Fruit fly (Drosophila melanogaster) whole organism, embryonic: ENCODE data around the gene CG7164.

ENCODE experiments used
- Adf1 ChIP-seq: fragments of 200-800 bp; sonication (Bioruptor generic); IDR thresholded peaks from 2 replicates; pipeline ENCODE4 v1.3.6; 2022; ENCODE audit warnings: missing biosample characterization, missing genetic modification characterization
- Asciz ChIP-seq: fragments of 200-800 bp; sonication (Bioruptor generic); optimal IDR thresholded peaks from 2 replicates; lab custom pipeline; 2017; ENCODE audit warnings: missing biosample characterization, mild to moderate bottlenecking, missing genetic modification characterization, missing genetic modification reagents
- BEAF-32 ChIP-seq: fragments of 200-800 bp; sonication (Bioruptor generic); optimal IDR thresholded peaks from 3 replicates; lab custom pipeline; 2017; ENCODE audit warnings: missing biosample characterization, missing genetic modification characterization, mild to moderate bottlenecking, moderate library complexity, missing genetic modification reagents
- Bgb ChIP-seq: fragments of 200-800 bp; sonication (Bioruptor generic); IDR thresholded peaks from 2 replicates; pipeline ENCODE4 v1.3.6; 2022; ENCODE audit warnings: missing biosample characterization, missing genetic modification characterization; ENCODE audit not compliant: partially characterized antibody
- CG10543 ChIP-seq: fragments of 200-800 bp; sonication (Bioruptor generic); optimal IDR thresholded peaks from 3 replicates; lab custom pipeline; 2017; ENCODE audit warnings: missing biosample characterization, mild to moderate bottlenecking, missing genetic modification characterization, moderate library complexity
- CG11398 ChIP-seq: fragments of 200-800 bp; sonication (Bioruptor generic); optimal IDR thresholded peaks from 2 replicates; lab custom pipeline; 2016; ENCODE audit warnings: missing biosample characterization, missing genetic modification characterization
- CG12659 ChIP-seq: fragments of 200-800 bp; sonication (Bioruptor generic); optimal IDR thresholded peaks from 3 replicates; lab custom pipeline; 2017; ENCODE audit warnings: mild to moderate bottlenecking, missing biosample characterization, missing genetic modification reagents, missing genetic modification characterization
- CG12769 ChIP-seq: fragments of 200-800 bp; sonication (Bioruptor generic); optimal IDR thresholded peaks from 2 replicates; lab custom pipeline; 2019; ENCODE audit warnings: missing biosample characterization, mild to moderate bottlenecking, missing genetic modification characterization, moderate library complexity
- CG13624 ChIP-seq: fragments of 200-800 bp; sonication (Bioruptor generic); optimal IDR thresholded peaks from 2 replicates; lab custom pipeline; 2016; ENCODE audit warnings: missing biosample characterization, missing genetic modification characterization
- CG14014 ChIP-seq: fragments of 200-800 bp; sonication (Bioruptor generic); IDR thresholded peaks from 2 replicates; pipeline ENCODE4 v1.3.6; 2022; ENCODE audit warnings: missing biosample characterization, missing genetic modification characterization
- CG14441 ChIP-seq: fragments of 200-800 bp; sonication (Bioruptor generic); IDR thresholded peaks from 2 replicates; pipeline ENCODE4 v1.3.6; 2022; ENCODE audit warnings: missing biosample characterization, missing genetic modification characterization
- CG17186 ChIP-seq: fragments of 200-800 bp; sonication (Bioruptor generic); optimal IDR thresholded peaks from 3 replicates; lab custom pipeline; 2017; ENCODE audit warnings: missing biosample characterization, missing genetic modification reagents, missing genetic modification characterization
- CG18619 ChIP-seq: fragments of 200-800 bp; sonication (Bioruptor generic); optimal IDR thresholded peaks from 3 replicates; lab custom pipeline; 2017; ENCODE audit warnings: missing biosample characterization, mild to moderate bottlenecking, missing genetic modification characterization
- CG31388 ChIP-seq: fragments of 200-800 bp; sonication (Bioruptor generic); optimal IDR thresholded peaks from 2 replicates; lab custom pipeline; 2016; ENCODE audit warnings: missing biosample characterization, missing genetic modification characterization
- CG42726 ChIP-seq: fragments of 200-800 bp; sonication (Bioruptor generic); IDR thresholded peaks from 2 replicates; pipeline ENCODE4 v1.3.6; 2022; ENCODE audit warnings: missing biosample characterization, missing genetic modification characterization; ENCODE audit not compliant: partially characterized antibody
- CG4617 ChIP-seq: fragments of 200-800 bp; sonication (Bioruptor generic); optimal IDR thresholded peaks from 3 replicates; lab custom pipeline; 2016; ENCODE audit warnings: missing biosample characterization, missing genetic modification characterization, borderline replicate concordance
- CG4820 ChIP-seq: fragments of 200-800 bp; sonication (Bioruptor generic); optimal IDR thresholded peaks from 3 replicates; lab custom pipeline; 2016; ENCODE audit warnings: missing biosample characterization, missing genetic modification characterization
- CG6254 ChIP-seq: fragments of 200-800 bp; sonication (Bioruptor generic); optimal IDR thresholded peaks from 3 replicates; lab custom pipeline; 2017; ENCODE audit warnings: mild to moderate bottlenecking, missing biosample characterization, missing genetic modification reagents, missing genetic modification characterization
- CG6272 ChIP-seq: fragments of 200-800 bp; sonication (Bioruptor generic); IDR thresholded peaks from 2 replicates; pipeline ENCODE4 v1.3.6; 2022; ENCODE audit warnings: missing biosample characterization, missing genetic modification characterization
- CG6813 ChIP-seq: fragments of 200-800 bp; sonication (Bioruptor generic); optimal IDR thresholded peaks from 2 replicates; lab custom pipeline; 2017; ENCODE audit warnings: missing biosample characterization, missing genetic modification characterization, mild to moderate bottlenecking, moderate library complexity, missing genetic modification reagents
- CG7372 ChIP-seq: fragments of 200-800 bp; sonication (Bioruptor generic); IDR thresholded peaks from 2 replicates; pipeline ENCODE4 v1.3.6; 2022; ENCODE audit warnings: missing biosample characterization, missing genetic modification characterization
- CG7786 ChIP-seq: fragments of 200-800 bp; sonication (Bioruptor generic); optimal IDR thresholded peaks from 2 replicates; lab custom pipeline; 2016; ENCODE audit warnings: missing biosample characterization, missing genetic modification characterization
- CoRest ChIP-seq: fragments of 200-800 bp; sonication (Bioruptor generic); optimal IDR thresholded peaks from 3 replicates; lab custom pipeline; 2018; ENCODE audit warnings: missing biosample characterization, mild to moderate bottlenecking, missing genetic modification characterization, moderate library complexity
- Eip74EF ChIP-seq, 2 experiments: fragments of 200-800 bp in 1 of 2; fragments of >200 bp in 1 of 2; sonication (Bioruptor generic) in 1 of 2; optimal IDR thresholded peaks; 2 replicates each; lab custom pipeline; 2017 to 2019; ENCODE audit warnings: missing biosample characterization in 2 of 2, missing genetic modification characterization in 2 of 2, mild to moderate bottlenecking in 1 of 2, moderate library complexity in 1 of 2
- Lpt ChIP-seq: fragments of >200 bp; optimal IDR thresholded peaks from 2 replicates; lab custom pipeline; 2018; ENCODE audit warnings: missing biosample characterization, missing genetic modification characterization
- Ssrp ChIP-seq: fragments of 200-800 bp; sonication (Bioruptor generic); optimal IDR thresholded peaks from 2 replicates; lab custom pipeline; 2018; ENCODE audit warnings: missing biosample characterization, mild to moderate bottlenecking, missing genetic modification characterization, moderate library complexity
- abd-A ChIP-seq: fragments of 200-800 bp; sonication (Bioruptor generic); optimal IDR thresholded peaks from 3 replicates; lab custom pipeline; 2019; ENCODE audit warnings: missing biosample characterization, mild to moderate bottlenecking, missing genetic modification characterization, moderate library complexity
- bowl ChIP-seq: fragments of 200-800 bp; sonication (Bioruptor generic); IDR thresholded peaks from 2 replicates; pipeline ENCODE4 v1.3.6; 2022; ENCODE audit warnings: missing biosample characterization, missing genetic modification characterization
- croc ChIP-seq: fragments of 200-800 bp; sonication (Bioruptor generic); conservative IDR thresholded peaks from 3 replicates; pipeline ENCODE4 v1.3.6; 2022; ENCODE audit warnings: missing biosample characterization, missing genetic modification characterization
- dmrt99B ChIP-seq: fragments of 200-800 bp; sonication (Bioruptor generic); optimal IDR thresholded peaks from 2 replicates; lab custom pipeline; 2018; ENCODE audit warnings: missing biosample characterization, mild to moderate bottlenecking, missing genetic modification characterization, moderate library complexity
- fd3F ChIP-seq: fragments of 200-800 bp; sonication (Bioruptor generic); optimal IDR thresholded peaks from 2 replicates; lab custom pipeline; 2018; ENCODE audit warnings: missing biosample characterization, mild to moderate bottlenecking, missing genetic modification characterization, moderate library complexity
- grn ChIP-seq: fragments of 200-800 bp; sonication (Bioruptor generic); optimal IDR thresholded peaks from 3 replicates; lab custom pipeline; 2017; ENCODE audit warnings: missing biosample characterization, missing genetic modification characterization
- jing ChIP-seq: fragments of 200-800 bp; sonication (Bioruptor generic); optimal IDR thresholded peaks from 2 replicates; lab custom pipeline; 2018; ENCODE audit warnings: missing biosample characterization, mild to moderate bottlenecking, missing genetic modification characterization
- kah ChIP-seq: fragments of 200-800 bp; sonication (Bioruptor generic); optimal IDR thresholded peaks from 2 replicates; lab custom pipeline; 2018; ENCODE audit warnings: missing biosample characterization, mild to moderate bottlenecking, missing genetic modification characterization
- lab ChIP-seq: fragments of 200-800 bp; sonication (Bioruptor generic); optimal IDR thresholded peaks from 3 replicates; lab custom pipeline; 2017; ENCODE audit warnings: missing biosample characterization, missing genetic modification characterization, mild to moderate bottlenecking, moderate library complexity, missing genetic modification reagents
- lov ChIP-seq, 2 experiments: fragments of 200-800 bp in 1 of 2; fragments of >200 bp in 1 of 2; sonication (Bioruptor generic) in 1 of 2; IDR thresholded peaks in 1 of 2; optimal IDR thresholded peaks in 1 of 2; 2 replicates in 1 of 2; 3 replicates in 1 of 2; pipeline versions ENCODE4 v1.3.6 to Lab custom; 2017 to 2022; ENCODE audit warnings: missing biosample characterization in 1 of 2, missing genetic modification characterization in 1 of 2
- mirr ChIP-seq: fragments of 200-800 bp; sonication (Bioruptor generic); optimal IDR thresholded peaks from 3 replicates; lab custom pipeline; 2018; ENCODE audit warnings: missing biosample characterization, mild to moderate bottlenecking, missing genetic modification characterization
- pan ChIP-seq, 4 experiments: fragments of >200 bp in 3 of 4; fragments of 200-800 bp in 1 of 4; sonication (Bioruptor generic) in 1 of 4; optimal IDR thresholded peaks in 3 of 4; IDR thresholded peaks in 1 of 4; 2 replicates each; pipeline versions ENCODE4 v1.3.6 to Lab custom; 2017 to 2022; ENCODE audit warnings: missing biosample characterization in 2 of 4, missing genetic modification characterization in 2 of 4, mixed read lengths in 1 of 4
- pb ChIP-seq: fragments of 200-800 bp; sonication (Bioruptor generic); optimal IDR thresholded peaks from 3 replicates; lab custom pipeline; 2016; ENCODE audit warnings: missing biosample characterization, missing genetic modification characterization
- pfk ChIP-seq: fragments of 200-800 bp; sonication (Bioruptor generic); optimal IDR thresholded peaks from 2 replicates; lab custom pipeline; 2018; ENCODE audit warnings: missing biosample characterization, mild to moderate bottlenecking, missing genetic modification characterization, moderate library complexity
- pum ChIP-seq: fragments of 200-800 bp; sonication (Bioruptor generic); optimal IDR thresholded peaks from 2 replicates; lab custom pipeline; 2016; ENCODE audit warnings: missing biosample characterization, missing genetic modification characterization
- rib ChIP-seq: fragments of 200-800 bp; sonication (Bioruptor generic); IDR thresholded peaks from 2 replicates; pipeline ENCODE4 v1.3.6; 2022; ENCODE audit warnings: missing biosample characterization, missing genetic modification characterization
- sob ChIP-seq: fragments of 200-800 bp; sonication (Bioruptor generic); IDR thresholded peaks from 2 replicates; pipeline ENCODE4 v1.3.6; 2022; ENCODE audit warnings: missing biosample characterization, missing genetic modification characterization
- vfl ChIP-seq: fragments of 200-800 bp; sonication (Bioruptor generic); optimal IDR thresholded peaks from 2 replicates; lab custom pipeline; 2016; ENCODE audit warnings: missing biosample characterization, missing genetic modification characterization
- z ChIP-seq: fragments of 200-800 bp; sonication (Bioruptor generic); IDR thresholded peaks from 3 replicates; pipeline ENCODE4 v1.3.6; 2022; ENCODE audit warnings: missing biosample characterization, missing genetic modification characterization

The CG7164 gene

DNA sequence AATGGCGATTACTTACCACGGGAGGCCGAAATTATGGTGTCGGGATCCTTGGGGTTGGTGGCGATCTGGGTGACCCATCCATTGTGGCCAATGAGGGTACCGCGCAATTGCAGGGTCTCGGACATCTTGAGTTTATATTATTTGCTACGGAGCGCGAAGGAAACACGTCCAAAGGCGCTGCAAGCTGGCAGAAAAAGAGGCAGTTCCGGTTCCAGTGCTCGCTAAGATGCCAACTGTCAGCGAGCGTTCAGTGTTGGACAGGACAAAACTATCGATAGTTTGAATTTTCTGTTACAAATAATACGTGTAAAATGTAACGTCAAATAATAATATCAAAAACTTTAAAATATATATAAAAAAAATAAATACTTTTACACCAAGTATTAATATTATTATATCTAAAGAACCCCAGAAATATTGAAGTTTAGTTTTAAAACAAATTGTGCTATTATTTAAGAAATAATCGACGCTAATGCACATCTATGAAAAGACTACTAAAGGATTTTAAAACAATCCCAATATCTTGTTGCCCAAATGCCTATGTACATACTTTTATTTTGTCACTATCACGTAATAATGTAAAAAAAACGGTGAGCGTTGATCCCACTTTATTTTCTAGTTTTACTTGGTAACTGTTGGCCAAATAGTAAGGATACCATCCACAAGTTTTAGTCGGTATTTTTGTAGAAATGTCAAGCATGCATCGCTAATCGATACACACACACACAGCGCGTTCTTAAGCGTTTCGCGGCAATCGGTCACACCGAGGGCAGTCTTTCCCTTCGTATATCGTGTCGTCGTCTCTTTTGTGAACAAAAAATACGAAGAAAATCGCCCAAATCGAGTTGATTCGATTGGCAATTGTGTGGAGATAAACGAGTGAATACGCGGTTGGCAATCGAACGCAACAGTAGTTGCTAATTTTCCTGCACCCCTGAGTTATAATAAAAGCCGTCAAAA lies 46.1 kb downstream of the CG7164 start, which contains the start of the genes Rack1 and mts (continued):
- TF ChIP-seq CG12769 (tag; lab: Kevin White, UChicago): peak; percentile 77
- peak; percentile 94 for TF ChIP-seq sob (GFP tag; lab: Robert Waterston, UW)
- peak; percentile 64 for TF ChIP-seq CG4820 (GFP tag; lab: Kevin White, UChicago)
- TF ChIP-seq CG14441 (GFP tag; lab: Robert Waterston, UW): peak; percentile 67
- TF ChIP-seq CG31388 (GFP tag; lab: Kevin White, UChicago): peak; percentile 7
- peak; percentile 69 for TF ChIP-seq rib (GFP tag; lab: Robert Waterston, UW)
- peak; percentile 79 for TF ChIP-seq pb (GFP tag; lab: Kevin White, UChicago)
- peak; percentile 70 for TF ChIP-seq CG13624
- TF ChIP-seq z (GFP tag; lab: Robert Waterston, UW): 0 out of 3 replicates have a peak, but pooled peaks have one; percentile 42
- TF ChIP-seq vfl (GFP tag; lab: Kevin White, UChicago): peak; percentile 82
- TF ChIP-seq CG18619: peak; percentile 89
- TF ChIP-seq CG4617: peak; percentile 60
- TF ChIP-seq lov (optimal IDR thresholded peaks at IDR 0.05; lab: Kevin White, UChicago): no peak
- TF ChIP-seq lov (GFP tag; IDR thresholded peaks at IDR 0.05; lab: Robert Waterston, UW): peak; percentile 92
- peak in 1 of 2 experiments; percentile 58 for TF ChIP-seq Eip74EF (GFP tag; optimal IDR thresholded peaks at IDR 0.05; lab: Kevin White, UChicago)
- TF ChIP-seq Adf1 (GFP tag; lab: Robert Waterston, UW): peak; percentile 39; the same call in 1 of the 2 replicates
- peak; percentile 40 for TF ChIP-seq jing
- TF ChIP-seq pan (optimal IDR thresholded peaks at IDR 0.05; lab: Kevin White, UChicago): no peak
- TF ChIP-seq pan (GFP tag; optimal IDR thresholded peaks at IDR 0.05 in 1 of 2, IDR thresholded peaks at IDR 0.05 in 1 of 2): peak in 1 of 2 experiments; percentile 75
- peak; percentile 76 for TF ChIP-seq fd3F (GFP tag; lab: Kevin White, UChicago)
- TF ChIP-seq CG7786 (GFP tag; lab: Kevin White, UChicago): peak; percentile 75
- TF ChIP-seq CG11398 (GFP tag; lab: Kevin White, UChicago): peak; percentile 68
- TF ChIP-seq croc (GFP tag; lab: Robert Waterston, UW): no peak; the same call in 2 of the 3 replicates
- TF ChIP-seq bowl (GFP tag; lab: Robert Waterston, UW): peak; percentile 32; the same call in 1 of the 2 replicates
- peak; percentile 92 for TF ChIP-seq mirr
- TF ChIP-seq BEAF-32 (GFP tag; lab: Kevin White, UChicago): peak; percentile 67

DNA sequence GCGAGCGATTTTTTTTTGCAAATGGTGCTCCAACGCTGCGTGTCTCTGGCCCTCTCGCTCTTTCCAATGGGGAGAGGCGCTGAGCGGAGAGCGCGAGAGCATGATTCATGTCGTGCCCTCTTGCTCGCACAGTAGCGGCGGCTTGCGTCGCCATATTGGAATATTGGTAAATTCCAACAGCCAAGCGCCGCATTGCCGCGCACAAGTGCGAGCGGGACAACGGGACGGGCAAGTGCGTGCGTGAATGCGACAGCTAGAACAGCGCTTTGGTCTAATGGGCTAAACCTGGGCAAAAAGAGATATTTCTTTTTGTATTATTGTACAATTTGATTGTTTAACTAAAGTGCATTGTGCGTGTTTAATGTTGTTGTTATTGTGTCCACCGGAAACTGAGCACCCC lies 47.0 kb downstream of the CG7164 start:
- peak; percentile 30 for TF ChIP-seq CG17186
- TF ChIP-seq CG6272 (GFP tag; lab: Robert Waterston, UW): peak; percentile 41; the same call in 1 of the 2 replicates
- TF ChIP-seq abd-A: peak; percentile 88
- no peak for TF ChIP-seq pum
- TF ChIP-seq CG7372 (GFP tag; lab: Robert Waterston, UW): peak; percentile 19; the same call in 1 of the 2 replicates
- TF ChIP-seq CoRest (tag; lab: Kevin White, UChicago): peak; percentile 16
- peak; percentile 3 for TF ChIP-seq pfk (GFP tag; lab: Kevin White, UChicago)
- TF ChIP-seq Ssrp (tag; lab: Kevin White, UChicago): no peak
- peak; percentile 22 for TF ChIP-seq dmrt99B (tag; lab: Kevin White, UChicago)
- TF ChIP-seq CG6813 (GFP tag; lab: Kevin White, UChicago): peak; percentile 19
- peak; percentile 58 for TF ChIP-seq lab
- TF ChIP-seq CG18619: peak; percentile 19
- TF ChIP-seq grn (GFP tag; lab: Kevin White, UChicago): peak; percentile 29
- peak; percentile 1 for TF ChIP-seq kah (GFP tag; lab: Kevin White, UChicago)
- peak; percentile 65 for TF ChIP-seq CG10543
- no peak for TF ChIP-seq Lpt (GFP tag; lab: Kevin White, UChicago)
- peak; percentile 77 for TF ChIP-seq CG42726
- TF ChIP-seq CG12659 (GFP tag; lab: Kevin White, UChicago): peak; percentile 69
- TF ChIP-seq CG13624: peak; percentile 38
- TF ChIP-seq CG6254 (GFP tag; lab: Kevin White, UChicago): no peak
- no peak for TF ChIP-seq Asciz
- peak; percentile 72 for TF ChIP-seq Bgb (GFP tag; lab: Robert Waterston, UW)
- TF ChIP-seq CG14014 (GFP tag; lab: Robert Waterston, UW): 0 out of 2 replicates have a peak, but pooled peaks have one; percentile 27
